Worm (Caenorhabditis elegans): ENCODE data around the gene npr-9.

npr-9 gene

DNA sequence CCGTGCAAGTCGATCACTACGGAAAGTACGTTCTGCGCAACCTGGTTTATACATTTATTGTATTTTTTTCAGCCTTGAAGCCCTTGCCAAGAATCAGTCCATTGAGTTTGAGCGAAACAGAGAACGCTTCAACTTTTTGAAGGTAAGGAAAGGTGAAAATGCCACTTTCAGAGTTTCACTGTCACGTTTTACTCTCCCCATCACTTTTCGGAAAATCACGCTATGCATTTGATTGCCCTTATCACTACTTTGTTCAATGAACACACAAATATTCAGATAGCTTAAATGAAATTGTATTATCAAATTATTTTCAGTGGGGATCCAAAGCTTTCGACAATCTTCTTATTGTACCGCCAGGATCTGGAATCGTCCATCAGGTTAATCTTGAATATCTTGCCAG lies 11.0 kb downstream of the npr-9 start:
- no peak for TF ChIP-seq nhr-25 (tag; optimal IDR thresholded peaks at IDR 0.05)
- peak; percentile 64 for TF ChIP-seq crh-2 (tag; optimal IDR thresholded peaks at IDR 0.05)
- no peak for TF ChIP-seq lin-39 (tag; optimal IDR thresholded peaks at IDR 0.05)

- TF ChIP-seq fos-1 (tag; optimal IDR thresholded peaks at IDR 0.05) (peak; percentile 27), ama-1 (optimal IDR thresholded peaks at IDR 0.05) (no peak), sem-4 (tag; optimal IDR thresholded peaks at IDR 0.05) (no peak), nhr-129 (tag; optimal IDR thresholded peaks at IDR 0.05) (peak; percentile 52), sma-9 (GFP tag; optimal IDR thresholded peaks at IDR 0.05) (no peak), sma-9 (tag; optimal IDR thresholded peaks at IDR 0.05) (no peak), sma-3 (GFP tag; optimal IDR thresholded peaks at IDR 0.05) (no peak), R02D3.7 (tag; optimal IDR thresholded peaks at IDR 0.05) (no peak), F13H6.1 (tag; optimal IDR thresholded peaks at IDR 0.05) (peak; percentile 8), nhr-6 (tag; optimal IDR thresholded peaks at IDR 0.05) (no peak), crh-2 (tag; optimal IDR thresholded peaks at IDR 0.05) (no peak), ZK546.5 (tag; optimal IDR thresholded peaks at IDR 0.05) (no peak)
Observed at ce11 chrX:11344899-11345298, 15.4 kb downstream of the npr-9 start.

DNA sequence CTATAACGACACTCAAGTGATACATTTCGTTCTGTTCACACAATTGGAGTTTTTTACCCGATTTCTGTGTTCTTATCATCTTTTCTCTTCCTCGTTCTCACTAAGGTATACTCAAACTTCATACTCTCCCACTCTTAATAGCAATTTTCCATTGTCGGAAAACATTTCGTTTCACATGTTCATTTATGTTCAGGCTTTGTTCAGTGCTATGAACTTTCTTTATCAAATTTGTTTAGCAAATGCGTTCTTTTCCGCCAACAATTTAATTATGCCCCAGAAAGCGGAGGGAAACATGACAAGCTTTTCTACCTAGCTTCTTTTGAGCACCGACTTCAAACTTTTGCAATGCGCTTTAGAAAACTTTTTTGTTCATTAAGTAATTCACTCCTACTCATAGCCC lies 15.9 kb downstream of the npr-9 start:
- TF ChIP-seq nhr-237 (tag; optimal IDR thresholded peaks at IDR 0.05) (no peak), mab-5 (tag; optimal IDR thresholded peaks at IDR 0.05) (no peak), nhr-23 (tag; optimal IDR thresholded peaks at IDR 0.05) (no peak), sma-9 (GFP tag; optimal IDR thresholded peaks at IDR 0.05) (peak; percentile 9), sma-9 (tag; optimal IDR thresholded peaks at IDR 0.05) (no peak), lsy-2 (tag; optimal IDR thresholded peaks at IDR 0.05) (no peak), nhr-11 (tag; optimal IDR thresholded peaks at IDR 0.05) (no peak)

DNA sequence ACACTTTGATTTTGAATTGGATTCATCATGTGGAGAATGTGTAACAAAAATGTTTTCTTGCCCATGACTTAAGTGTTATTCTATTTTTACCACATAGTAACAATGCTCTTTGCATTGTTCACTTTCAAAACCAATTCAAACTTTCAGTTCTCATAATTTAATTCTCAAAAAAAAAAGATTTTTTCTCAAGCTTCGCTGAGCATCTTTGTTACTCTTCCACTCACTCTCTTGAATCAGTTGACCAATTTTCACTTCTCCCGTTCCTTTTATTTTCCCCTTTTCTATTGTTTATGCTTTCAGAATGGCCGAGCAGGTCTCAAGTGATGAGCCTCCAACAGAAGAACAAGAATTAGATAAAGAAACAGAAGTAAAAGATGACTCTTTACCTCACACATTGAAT lies 16.6 kb downstream of the npr-9 start, which contains the start of gene oct-2:
TSS of gene oct-2 (plus strand) at position 301 of the 400 bp plus-strand sequence.
- TF ChIP-seq lin-39 (tag; optimal IDR thresholded peaks at IDR 0.05) (no peak), peb-1 (tag; optimal IDR thresholded peaks at IDR 0.05) (no peak), ztf-11 (tag; optimal IDR thresholded peaks at IDR 0.05) (no peak), nhr-11 (tag; optimal IDR thresholded peaks at IDR 0.05) (no peak), Y55F3AM.14 (GFP tag; optimal IDR thresholded peaks at IDR 0.05) (no peak), dmd-4 (tag; optimal IDR thresholded peaks at IDR 0.05) (no peak), elt-3 (tag; optimal IDR thresholded peaks at IDR 0.05) (no peak), nhr-12 (tag; optimal IDR thresholded peaks at IDR 0.05) (no peak), nhr-237 (tag; optimal IDR thresholded peaks at IDR 0.05) (no peak)

- TF ChIP-seq fos-1 (tag; optimal IDR thresholded peaks at IDR 0.05) (peak; percentile 50), R02D3.7 (tag; optimal IDR thresholded peaks at IDR 0.05) (no peak)
Observed at ce11 chrX:11351288-11351687, 21.8 kb downstream of the npr-9 start.

ce11 chrX:11351856-11352255 lies 22.3 kb downstream of the npr-9 start, which contains the start of gene pgp-3:
Gene pgp-3 (plus strand): TSS chrX:11352156.
- no peak for TF ChIP-seq nhr-21 (tag; optimal IDR thresholded peaks at IDR 0.05)
- no peak for TF ChIP-seq ztf-11 (tag; optimal IDR thresholded peaks at IDR 0.05)
- TF ChIP-seq ceh-82 (tag; optimal IDR thresholded peaks at IDR 0.05): no peak
- no peak for TF ChIP-seq nhr-12 (tag; optimal IDR thresholded peaks at IDR 0.05)
- no peak for TF ChIP-seq skn-1 (tag; optimal IDR thresholded peaks at IDR 0.05)
- no peak for TF ChIP-seq ztf-1 (GFP tag; conservative IDR thresholded peaks at IDR 0.05)
- no peak for TF ChIP-seq sma-3 (GFP tag; optimal IDR thresholded peaks at IDR 0.05)
- no peak for TF ChIP-seq R02D3.7 (tag; optimal IDR thresholded peaks at IDR 0.05)
- TF ChIP-seq unc-62 (GFP tag; optimal IDR thresholded peaks at IDR 0.05): no peak
- no peak for TF ChIP-seq C34F6.9 (tag; optimal IDR thresholded peaks at IDR 0.05)
- TF ChIP-seq nhr-10 (tag; optimal IDR thresholded peaks at IDR 0.05): no peak
- no peak for TF ChIP-seq fos-1 (tag; optimal IDR thresholded peaks at IDR 0.05)
- no peak for TF ChIP-seq crh-2 (tag; optimal IDR thresholded peaks at IDR 0.05)
- TF ChIP-seq aly-2 (tag; optimal IDR thresholded peaks at IDR 0.05): no peak
- TF ChIP-seq lsy-2 (tag; optimal IDR thresholded peaks at IDR 0.05): no peak
- no peak for TF ChIP-seq ztf-4 (tag; optimal IDR thresholded peaks at IDR 0.05)
- no peak for TF ChIP-seq mdl-1 (tag; optimal IDR thresholded peaks at IDR 0.05)
- TF ChIP-seq blmp-1 (tag; optimal IDR thresholded peaks at IDR 0.05; ENCODE audit: insufficient read depth): no peak

Measured in whole organism, L2 larva.